Worm (Caenorhabditis elegans) whole organism, L1 larva: ENCODE measurements around the gene ubc-13.
"Not testable (repeated sequence)": the region's sequence is repeated elsewhere in the genome, so short reads cannot be mapped to it uniquely, and the experiment has no call there.

Experiments used
- C34B4.2 ChIP-seq: sonication (generic microtip); optimal IDR thresholded peaks from 2 replicates; lab custom pipeline; 2017; ENCODE audit warnings: mild to moderate bottlenecking, missing genetic modification characterization, missing compliant biosample characterization
- F16B12.6 ChIP-seq: fragments of 150-350 bp; optimal IDR thresholded peaks from 2 replicates; lab custom pipeline; 2014; ENCODE audit warnings: missing biosample characterization, missing genetic modification characterization
- ceh-88 ChIP-seq: fragments of 200-800 bp; sonication (Bioruptor generic); IDR thresholded peaks from 2 replicates; pipeline ENCODE4 v1.3.6; 2022; ENCODE audit warnings: missing genetic modification characterization, missing compliant biosample characterization
- dpl-1 ChIP-seq, 3 experiments: fragments of 150-350 bp in 2 of 3; sonication (generic microtip) in 1 of 3; optimal IDR thresholded peaks; 2 replicates each; lab custom pipeline; 2014 to 2017; ENCODE audit warnings: missing biosample characterization in 3 of 3, missing genetic modification characterization in 3 of 3, missing genetic modification reagents in 3 of 3
- dsc-1 ChIP-seq: sonication (generic microtip); optimal IDR thresholded peaks from 2 replicates; lab custom pipeline; 2016; ENCODE audit warnings: mild to moderate bottlenecking, missing genetic modification characterization, missing compliant biosample characterization
- efl-1 ChIP-seq, 4 experiments: fragments of 150-350 bp; optimal IDR thresholded peaks in 3 of 4; peaks in 1 of 4; 1 replicate in 1 of 4; 2 replicates in 3 of 4; lab custom pipeline; 2014; ENCODE audit warnings: missing biosample characterization in 2 of 4, missing genetic modification characterization in 2 of 4, missing genetic modification reagents in 2 of 4
- egl-13 ChIP-seq: sonication (generic microtip); optimal IDR thresholded peaks from 2 replicates; lab custom pipeline; 2016; ENCODE audit warnings: missing genotype, missing genetic modification reagents, missing genetic modification characterization, missing compliant biosample characterization
- fkh-4 ChIP-seq: sonication (generic microtip); optimal IDR thresholded peaks from 2 replicates; lab custom pipeline; 2016; ENCODE audit warnings: missing compliant biosample characterization, missing genetic modification characterization, borderline replicate concordance
- grh-1 ChIP-seq: fragments of 200-800 bp; sonication (Bioruptor generic); IDR thresholded peaks from 2 replicates; pipeline ENCODE4 v1.3.6; 2022; ENCODE audit warnings: missing genetic modification reagents, missing genetic modification characterization, missing compliant biosample characterization
- hpl-2 ChIP-seq: fragments of 150-350 bp; optimal IDR thresholded peaks from 2 replicates; lab custom pipeline; 2014; ENCODE audit warnings: missing biosample characterization, missing genetic modification reagents, missing genetic modification characterization
- isw-1 ChIP-seq: fragments of 200-800 bp; sonication (Bioruptor generic); IDR thresholded peaks from 2 replicates; pipeline ENCODE4 v1.3.6; 2022; ENCODE audit warnings: missing genetic modification characterization, missing compliant biosample characterization
- lin-14 ChIP-seq: fragments of 200-800 bp; sonication (Bioruptor generic); optimal IDR thresholded peaks from 2 replicates; lab custom pipeline; 2018; ENCODE audit warnings: mild to moderate bottlenecking, missing genetic modification characterization, moderate library complexity, missing compliant biosample characterization
- lin-35 ChIP-seq, 2 experiments: fragments of 150-350 bp; optimal IDR thresholded peaks; 2 replicates each; lab custom pipeline; 2014; ENCODE audit warnings: missing biosample characterization in 2 of 2, missing genetic modification characterization in 2 of 2, missing genetic modification reagents in 2 of 2
- lir-3 ChIP-seq: sonication (generic microtip); optimal IDR thresholded peaks from 2 replicates; lab custom pipeline; 2016; ENCODE audit warnings: mild to moderate bottlenecking, missing genetic modification characterization, moderate library complexity, missing compliant biosample characterization; ENCODE audit not compliant: poor library complexity
- lsy-2 ChIP-seq, 2 experiments: fragments of 150-350 bp; optimal IDR thresholded peaks; 2 replicates each; lab custom pipeline; 2014; ENCODE audit warnings: missing biosample characterization in 2 of 2, missing genetic modification characterization in 2 of 2
- mab-9 ChIP-seq: fragments of 200-800 bp; sonication (Bioruptor generic); IDR thresholded peaks from 2 replicates; pipeline ENCODE4 v1.3.6; 2022; ENCODE audit warnings: missing genetic modification reagents, missing genetic modification characterization, missing compliant biosample characterization
- mep-1 ChIP-seq: fragments of 150-350 bp; optimal IDR thresholded peaks from 2 replicates; lab custom pipeline; 2014; ENCODE audit warnings: missing biosample characterization, missing genetic modification characterization
- nhr-19 ChIP-seq: fragments of 200-800 bp; sonication (Bioruptor generic); conservative IDR thresholded peaks from 2 replicates; pipeline ENCODE4 v1.3.6; 2022; ENCODE audit warnings: missing genetic modification characterization, missing compliant biosample characterization
- nhr-47 ChIP-seq: sonication (generic microtip); optimal IDR thresholded peaks from 2 replicates; lab custom pipeline; 2016; ENCODE audit warnings: mild to moderate bottlenecking, missing genetic modification characterization, moderate library complexity, missing compliant biosample characterization
- nhr-71 ChIP-seq: sonication (generic microtip); optimal IDR thresholded peaks from 2 replicates; lab custom pipeline; 2016; ENCODE audit warnings: mild to moderate bottlenecking, missing genetic modification characterization, moderate library complexity, missing compliant biosample characterization
- nhr-85 ChIP-seq: sonication (generic microtip); peaks from one replicate; lab custom pipeline; 2016; ENCODE audit warnings: missing genetic modification characterization, inconsistent platforms, missing compliant biosample characterization
- nhr-90 ChIP-seq: sonication (generic microtip); optimal IDR thresholded peaks from 2 replicates; lab custom pipeline; 2016; ENCODE audit warnings: mild to moderate bottlenecking, missing genetic modification characterization, missing compliant biosample characterization; ENCODE audit not compliant: poor library complexity
- rnt-1 ChIP-seq: sonication (generic microtip); optimal IDR thresholded peaks from 2 replicates; lab custom pipeline; 2016; ENCODE audit warnings: mild to moderate bottlenecking, missing genetic modification characterization, moderate library complexity, missing compliant biosample characterization
- snu-23 ChIP-seq: sonication (generic microtip); optimal IDR thresholded peaks from 2 replicates; lab custom pipeline; 2016; ENCODE audit warnings: missing genetic modification characterization, missing compliant biosample characterization
- swsn-7 ChIP-seq: sonication (generic microtip); optimal IDR thresholded peaks from 2 replicates; lab custom pipeline; 2016; ENCODE audit warnings: missing genetic modification characterization, missing compliant biosample characterization
- tbx-2 ChIP-seq: sonication (generic microtip); optimal IDR thresholded peaks from 2 replicates; lab custom pipeline; 2016; ENCODE audit warnings: missing genetic modification characterization, missing compliant biosample characterization
- unc-30 ChIP-seq: sonication (generic microtip); optimal IDR thresholded peaks from 2 replicates; lab custom pipeline; 2017; ENCODE audit warnings: missing biosample characterization, missing genetic modification characterization
- unc-86 ChIP-seq: sonication (generic microtip); optimal IDR thresholded peaks from 2 replicates; lab custom pipeline; 2016; ENCODE audit warnings: missing genetic modification characterization, missing compliant biosample characterization
- vab-15 ChIP-seq: sonication (generic microtip); optimal IDR thresholded peaks from 2 replicates; lab custom pipeline; 2017; ENCODE audit warnings: missing genotype, mild to moderate bottlenecking, missing genetic modification characterization, missing compliant biosample characterization
- xbp-1 ChIP-seq: sonication (generic microtip); optimal IDR thresholded peaks from 2 replicates; lab custom pipeline; 2016; ENCODE audit warnings: missing genetic modification characterization, missing compliant biosample characterization

Gene ubc-13

ce11 chrIV:2914545-2914944 lies 10.9 kb downstream of the ubc-13 start:
- TF ChIP-seq nhr-71 (tag; lab: Kevin White, UChicago) (no peak), fkh-4 (tag; lab: Kevin White, UChicago) (no peak), hpl-2 (GFP tag; lab: Kevin White, UChicago) (no peak), vab-15 (tag; lab: Kevin White, UChicago) (no peak), lir-3 (no peak), efl-1 (optimal IDR thresholded peaks at IDR 0.05; lab: Kevin White, UChicago) (no peak), efl-1 (GFP tag; optimal IDR thresholded peaks at IDR 0.05 in 1 of 2; lab: Kevin White, UChicago) (peak in 1 of 2 experiments; percentile 8), C34B4.2 (tag; lab: Kevin White, UChicago) (no peak)
- TF ChIP-seq, all 84 proteins: peak for 1

- TF ChIP-seq lin-35 (GFP tag; optimal IDR thresholded peaks at IDR 0.05; lab: Kevin White, UChicago): peak; percentile 20 to 77
- peak; percentile 38 to 70 (median 69) for TF ChIP-seq dpl-1 (GFP tag; optimal IDR thresholded peaks at IDR 0.05; lab: Kevin White, UChicago)
- TF ChIP-seq efl-1 (optimal IDR thresholded peaks at IDR 0.05; lab: Kevin White, UChicago): peak in 1 of 2 experiments; percentile 72
- TF ChIP-seq efl-1 (GFP tag; optimal IDR thresholded peaks at IDR 0.05 in 1 of 2; lab: Kevin White, UChicago): peak; percentile 79 to 98
Observed at ce11 chrIV:2901973-2902372, 23.5 kb downstream of the ubc-13 start.

- TF ChIP-seq efl-1 (optimal IDR thresholded peaks at IDR 0.05; lab: Kevin White, UChicago) (no peak), efl-1 (GFP tag; optimal IDR thresholded peaks at IDR 0.05 in 1 of 2; lab: Kevin White, UChicago) (peak in 1 of 2 experiments; percentile 21), mep-1 (tag; lab: Kevin White, UChicago) (no peak)
Observed at ce11 chrIV:2897644-2898160, 27.8 kb downstream of the ubc-13 start, which contains the start of gene Y54G2A.36. Gene Y54G2A.36 (plus strand): TSS chrIV:2897694.

- peak; percentile 15 for TF ChIP-seq nhr-90 (tag; lab: Kevin White, UChicago)
- peak; percentile 70 for TF ChIP-seq ceh-88 (GFP tag; lab: Robert Waterston, UW)
- TF ChIP-seq nhr-71 (tag; lab: Kevin White, UChicago): peak; percentile 64
- TF ChIP-seq rnt-1 (tag; lab: Kevin White, UChicago): peak; percentile 48
- peak; percentile 55 to 56 for TF ChIP-seq lsy-2 (tag; optimal IDR thresholded peaks at IDR 0.05; lab: Kevin White, UChicago)
- peak; percentile 34 for TF ChIP-seq tbx-2 (tag; lab: Kevin White, UChicago)
- TF ChIP-seq swsn-7 (tag; lab: Kevin White, UChicago): peak; percentile 34
- TF ChIP-seq lin-35 (GFP tag; optimal IDR thresholded peaks at IDR 0.05; lab: Kevin White, UChicago): peak in 1 of 2 experiments; percentile 5
- peak; percentile 65 for TF ChIP-seq nhr-85 (tag; lab: Kevin White, UChicago)
- TF ChIP-seq lin-14: peak; percentile 40
- TF ChIP-seq egl-13 (tag; lab: Kevin White, UChicago): peak; percentile 3
- peak; percentile 77 for TF ChIP-seq nhr-19 (GFP tag; lab: Robert Waterston, UW)
- TF ChIP-seq dsc-1: peak; percentile 32
- TF ChIP-seq grh-1: peak; percentile 69
- TF ChIP-seq mab-9: 0 out of 2 replicates have a peak, but pooled peaks have one; percentile 45
- peak; percentile 14 for TF ChIP-seq F16B12.6 (tag; lab: Kevin White, UChicago)
- peak; percentile 30 for TF ChIP-seq isw-1 (GFP tag; lab: Robert Waterston, UW)
- TF ChIP-seq efl-1 (optimal IDR thresholded peaks at IDR 0.05; lab: Kevin White, UChicago): peak; percentile 49 to 68
- TF ChIP-seq efl-1 (GFP tag; optimal IDR thresholded peaks at IDR 0.05 in 1 of 2; lab: Kevin White, UChicago): peak; percentile 69 to 94
- peak; percentile 19 for TF ChIP-seq snu-23 (GFP tag; lab: Kevin White, UChicago)
- peak; percentile 75 for TF ChIP-seq nhr-47 (tag; lab: Kevin White, UChicago)
- peak; percentile 58 for TF ChIP-seq xbp-1 (tag; lab: Kevin White, UChicago)
- peak in 1 of 3 experiments; percentile 65 for TF ChIP-seq dpl-1 (GFP tag; optimal IDR thresholded peaks at IDR 0.05; lab: Kevin White, UChicago)
- TF ChIP-seq unc-86 (tag; lab: Kevin White, UChicago): peak; percentile 29
Observed at ce11 chrIV:2895986-2896660, 29.4 kb downstream of the ubc-13 start.

ce11 chrIV:2894630-2895029 lies 30.9 kb downstream of the ubc-13 start, which contains the start of gene Y54G2A.19:
Gene Y54G2A.19 (minus strand): TSS chrIV:2894730.
- not testable (repeated sequence) for TF ChIP-seq lir-3; unc-30 (tag; lab: Kevin White, UChicago); mab-9
